ENCODE assay signal across 1 fruit fly cellular context in genomic region chr3R:9883248-9883939, dm6.
TF ChIP-seq lines count a peak whose summit lies in the region.

No protein-coding gene starts in this region.

TF ChIP-seq in whole organism, embryonic, 481 proteins besides CTCF, POLR2A, EP300 and RAD21 (continued from another document):
- no peak for TF ChIP-seq Sry-β (GFP tag; optimal IDR thresholded peaks at IDR 0.05; lab: Kevin White, UChicago)
- TF ChIP-seq CG18599 (GFP tag; optimal IDR thresholded peaks at IDR 0.05; lab: Kevin White, UChicago) = no peak
- no peak for TF ChIP-seq CG9817 (tag; optimal IDR thresholded peaks at IDR 0.05; lab: Kevin White, UChicago)
- TF ChIP-seq CG4707 (GFP tag; optimal IDR thresholded peaks at IDR 0.05; lab: Kevin White, UChicago) = no peak
